Worm (Caenorhabditis elegans): ENCODE data around the gene Y51H7BR.7.

ce11 chrII:1501614-1502355 is 23.6 kb downstream of the Y51H7BR.7 start:
- peak; percentile 65 for TF ChIP-seq mdl-1 (tag; optimal IDR thresholded peaks at IDR 0.05)
- TF ChIP-seq zag-1 (tag; optimal IDR thresholded peaks at IDR 0.05) = no peak

Data from whole organism, L3 larva.